Worm (Caenorhabditis elegans): ENCODE results near the gene srw-9.

srw-9 gene

DNA sequence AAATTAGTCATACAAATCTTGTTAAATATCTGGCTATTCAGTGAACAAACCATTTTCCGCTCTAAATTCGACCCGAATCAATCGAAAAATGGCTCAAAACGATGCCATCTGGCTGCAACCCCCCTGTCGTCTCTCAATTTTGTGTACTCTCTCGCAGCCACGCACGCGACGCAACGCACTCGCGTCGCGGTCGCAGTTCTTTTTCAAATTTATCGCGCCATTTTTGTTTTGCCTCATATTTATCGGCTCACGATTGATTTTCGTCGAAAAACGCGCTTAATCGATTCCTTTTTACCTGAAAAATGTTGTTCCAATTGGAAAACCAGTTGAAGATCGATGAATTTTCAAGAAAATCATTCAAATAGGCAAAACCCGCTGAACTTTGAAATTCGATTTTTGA lies 43.6 kb upstream of the srw-9 start:
- TF ChIP-seq lsy-2 (tag; optimal IDR thresholded peaks at IDR 0.05) (peak in 1 of 2 experiments; percentile 43), sma-9 (GFP tag; optimal IDR thresholded peaks at IDR 0.05) (no peak), sma-9 (tag; optimal IDR thresholded peaks at IDR 0.05) (no peak), lin-11 (tag; optimal IDR thresholded peaks at IDR 0.05) (peak; percentile 45), unc-39 (tag; optimal IDR thresholded peaks at IDR 0.05) (no peak), C34F6.9 (tag; optimal IDR thresholded peaks at IDR 0.05) (peak; percentile 63), elt-3 (tag; optimal IDR thresholded peaks at IDR 0.05) (no peak), mdl-1 (tag; optimal IDR thresholded peaks at IDR 0.05) (no peak), unc-55 (GFP tag; optimal IDR thresholded peaks at IDR 0.05) (peak; percentile 48), R02D3.7 (tag; optimal IDR thresholded peaks at IDR 0.05) (no peak), ztf-1 (GFP tag; conservative IDR thresholded peaks at IDR 0.05) (no peak), peb-1 (tag; optimal IDR thresholded peaks at IDR 0.05) (no peak), ZK546.5 (tag; optimal IDR thresholded peaks at IDR 0.05) (no peak), sem-4 (tag; optimal IDR thresholded peaks at IDR 0.05) (no peak), lin-39 (tag; optimal IDR thresholded peaks at IDR 0.05) (no peak), crh-2 (tag; optimal IDR thresholded peaks at IDR 0.05) (peak; percentile 4), skn-1 (tag; optimal IDR thresholded peaks at IDR 0.05) (no peak), nhr-237 (tag; optimal IDR thresholded peaks at IDR 0.05) (no peak), blmp-1 (tag; optimal IDR thresholded peaks at IDR 0.05; ENCODE audit: insufficient read depth) (no peak), F13H6.1 (tag; optimal IDR thresholded peaks at IDR 0.05) (no peak), nhr-129 (tag; optimal IDR thresholded peaks at IDR 0.05) (no peak), ceh-82 (tag; optimal IDR thresholded peaks at IDR 0.05) (no peak), ceh-16 (tag; optimal IDR thresholded peaks at IDR 0.05) (no peak), nhr-6 (tag; optimal IDR thresholded peaks at IDR 0.05) (no peak), unc-62 (GFP tag; optimal IDR thresholded peaks at IDR 0.05) (no peak), ama-1 (optimal IDR thresholded peaks at IDR 0.05) (peak; percentile 64), nhr-23 (tag; optimal IDR thresholded peaks at IDR 0.05) (no peak), ztf-4 (tag; optimal IDR thresholded peaks at IDR 0.05) (no peak), mab-5 (tag; optimal IDR thresholded peaks at IDR 0.05) (no peak), sma-3 (GFP tag; optimal IDR thresholded peaks at IDR 0.05) (no peak), aly-2 (tag; optimal IDR thresholded peaks at IDR 0.05) (no peak), fos-1 (tag; optimal IDR thresholded peaks at IDR 0.05) (no peak), elt-1 (tag; optimal IDR thresholded peaks at IDR 0.05) (no peak), mbf-1 (tag; optimal IDR thresholded peaks at IDR 0.05) (no peak), Y55F3AM.14 (GFP tag; optimal IDR thresholded peaks at IDR 0.05) (no peak), egl-27 (tag; optimal IDR thresholded peaks at IDR 0.05) (no peak), dmd-4 (tag; optimal IDR thresholded peaks at IDR 0.05) (no peak)

- no peak for TF ChIP-seq fos-1 (tag; optimal IDR thresholded peaks at IDR 0.05)
- TF ChIP-seq nhr-6 (tag; optimal IDR thresholded peaks at IDR 0.05): no peak
- TF ChIP-seq peb-1 (tag; optimal IDR thresholded peaks at IDR 0.05): no peak
Measured at ce11 chrIII:12714266-12714665, 43.2 kb upstream of the srw-9 start, which contains the start of gene ssl-1. Gene ssl-1 (plus strand): TSS chrIII:12714566.

- TF ChIP-seq nhr-237 (tag; optimal IDR thresholded peaks at IDR 0.05): no peak
- TF ChIP-seq gmeb-1 (tag; optimal IDR thresholded peaks at IDR 0.05): no peak
- no peak for TF ChIP-seq ztf-4 (tag; optimal IDR thresholded peaks at IDR 0.05)
Measured at ce11 chrIII:12728149-12728548, 29.3 kb upstream of the srw-9 start.

DNA sequence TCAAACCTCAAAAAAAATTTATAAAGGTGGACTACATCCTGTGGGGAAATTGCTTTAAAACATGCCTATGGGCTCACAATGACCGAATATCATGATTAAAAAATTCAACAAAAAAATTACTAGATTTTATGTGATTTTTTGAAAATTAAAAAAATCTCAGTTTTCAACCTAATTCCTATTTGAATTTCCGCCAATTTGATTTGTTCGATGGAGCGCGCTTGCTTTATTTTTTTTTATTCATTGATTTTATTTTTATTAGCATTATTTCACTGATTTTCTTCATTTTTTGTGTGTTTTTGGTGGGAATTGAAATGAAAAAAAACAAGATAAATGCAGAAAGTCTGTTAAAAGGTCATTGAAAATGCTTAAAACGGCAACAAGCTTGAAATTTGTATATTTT lies 18.5 kb upstream of the srw-9 start:
- TF ChIP-seq alr-1 (tag; optimal IDR thresholded peaks at IDR 0.05) (no peak), blmp-1 (tag; optimal IDR thresholded peaks at IDR 0.05; ENCODE audit: insufficient read depth) (no peak), nhr-129 (tag; optimal IDR thresholded peaks at IDR 0.05) (no peak), nhr-25 (tag; optimal IDR thresholded peaks at IDR 0.05) (no peak), nhr-12 (tag; optimal IDR thresholded peaks at IDR 0.05) (no peak), gmeb-1 (tag; optimal IDR thresholded peaks at IDR 0.05) (peak; percentile 50)

Measured in whole organism, L2 larva.